Worm (Caenorhabditis elegans): ENCODE data around the gene C40C9.4.

C40C9.4 gene

ce11 chrX:13687111-13687512, 36.2 kb downstream of the C40C9.4 start (continued):
- TF ChIP-seq zag-1 (tag; optimal IDR thresholded peaks at IDR 0.05) = peak; percentile 25
- peak; percentile 66 for TF ChIP-seq sma-9 (GFP tag; optimal IDR thresholded peaks at IDR 0.05)
- no peak for TF ChIP-seq sma-9 (tag; optimal IDR thresholded peaks at IDR 0.05)
- peak; percentile 60 for TF ChIP-seq C34F6.9 (tag; optimal IDR thresholded peaks at IDR 0.05)

ce11 chrX:13687655-13688054, 36.8 kb downstream of the C40C9.4 start, which contains the start of gene adm-2:
Gene adm-2, plus strand, starts transcription at chrX:13687955.
- TF ChIP-seq nhr-21 (tag; optimal IDR thresholded peaks at IDR 0.05) (no peak), crh-2 (tag; optimal IDR thresholded peaks at IDR 0.05) (no peak), elt-1 (tag; optimal IDR thresholded peaks at IDR 0.05) (no peak), ceh-82 (tag; optimal IDR thresholded peaks at IDR 0.05) (no peak), unc-62 (GFP tag; optimal IDR thresholded peaks at IDR 0.05) (no peak), nhr-23 (tag; optimal IDR thresholded peaks at IDR 0.05) (no peak), C34F6.9 (tag; optimal IDR thresholded peaks at IDR 0.05) (no peak), nhr-6 (tag; optimal IDR thresholded peaks at IDR 0.05) (no peak), gmeb-1 (tag; optimal IDR thresholded peaks at IDR 0.05) (no peak), egl-27 (tag; optimal IDR thresholded peaks at IDR 0.05) (no peak), zag-1 (tag; optimal IDR thresholded peaks at IDR 0.05) (no peak)

ce11 chrX:13690333-13690732, 39.4 kb downstream of the C40C9.4 start:
- no peak for TF ChIP-seq elt-3 (tag; optimal IDR thresholded peaks at IDR 0.05)
- TF ChIP-seq Y55F3AM.14 (GFP tag; optimal IDR thresholded peaks at IDR 0.05) = no peak
- no peak for TF ChIP-seq R02D3.7 (tag; optimal IDR thresholded peaks at IDR 0.05)
- no peak for TF ChIP-seq nhr-129 (tag; optimal IDR thresholded peaks at IDR 0.05)
- no peak for TF ChIP-seq aly-2 (tag; optimal IDR thresholded peaks at IDR 0.05)
- no peak for TF ChIP-seq ztf-11 (tag; optimal IDR thresholded peaks at IDR 0.05)
- TF ChIP-seq lin-39 (tag; optimal IDR thresholded peaks at IDR 0.05) = no peak
- TF ChIP-seq snpc-4 (tag; optimal IDR thresholded peaks at IDR 0.05) = peak; percentile 61
- no peak for TF ChIP-seq ceh-82 (tag; optimal IDR thresholded peaks at IDR 0.05)

- no peak for TF ChIP-seq sma-3 (GFP tag; optimal IDR thresholded peaks at IDR 0.05)
- no peak for TF ChIP-seq snpc-4 (tag; optimal IDR thresholded peaks at IDR 0.05)
- TF ChIP-seq R02D3.7 (tag; optimal IDR thresholded peaks at IDR 0.05) = no peak
- no peak for TF ChIP-seq ceh-16 (tag; optimal IDR thresholded peaks at IDR 0.05)
- peak; percentile 31 for TF ChIP-seq lin-11 (tag; optimal IDR thresholded peaks at IDR 0.05)
- peak; percentile 20 for TF ChIP-seq unc-55 (GFP tag; optimal IDR thresholded peaks at IDR 0.05)
- no peak for TF ChIP-seq dmd-4 (tag; optimal IDR thresholded peaks at IDR 0.05)
- TF ChIP-seq skn-1 (tag; optimal IDR thresholded peaks at IDR 0.05) = no peak
- no peak for TF ChIP-seq mdl-1 (tag; optimal IDR thresholded peaks at IDR 0.05)
- no peak for TF ChIP-seq ceh-82 (tag; optimal IDR thresholded peaks at IDR 0.05)
- TF ChIP-seq nhr-10 (tag; optimal IDR thresholded peaks at IDR 0.05) = no peak
Observed at ce11 chrX:13696152-13696551, 45.3 kb downstream of the C40C9.4 start.

- TF ChIP-seq skn-1 (tag; optimal IDR thresholded peaks at IDR 0.05) = no peak
- no peak for TF ChIP-seq ceh-82 (tag; optimal IDR thresholded peaks at IDR 0.05)
- no peak for TF ChIP-seq mdl-1 (tag; optimal IDR thresholded peaks at IDR 0.05)
- TF ChIP-seq nhr-237 (tag; optimal IDR thresholded peaks at IDR 0.05) = no peak
- no peak for TF ChIP-seq lsy-2 (tag; optimal IDR thresholded peaks at IDR 0.05)
- TF ChIP-seq nhr-25 (tag; optimal IDR thresholded peaks at IDR 0.05) = no peak
- TF ChIP-seq nhr-10 (tag; optimal IDR thresholded peaks at IDR 0.05) = no peak
- no peak for TF ChIP-seq ama-1 (optimal IDR thresholded peaks at IDR 0.05)
- no peak for TF ChIP-seq ztf-11 (tag; optimal IDR thresholded peaks at IDR 0.05)
- no peak for TF ChIP-seq sma-3 (GFP tag; optimal IDR thresholded peaks at IDR 0.05)
- no peak for TF ChIP-seq sem-4 (tag; optimal IDR thresholded peaks at IDR 0.05)
- TF ChIP-seq unc-62 (GFP tag; optimal IDR thresholded peaks at IDR 0.05) = no peak
Observed at ce11 chrX:13697520-13697919, 46.6 kb downstream of the C40C9.4 start.

ce11 chrX:13700642-13701233, 49.8 kb downstream of the C40C9.4 start:
- TF ChIP-seq nhr-237 (tag; optimal IDR thresholded peaks at IDR 0.05) = peak; percentile 99
- TF ChIP-seq fos-1 (tag; optimal IDR thresholded peaks at IDR 0.05) = peak; percentile 99
- peak; percentile 100 for TF ChIP-seq egl-27 (tag; optimal IDR thresholded peaks at IDR 0.05)
- peak; percentile 97 for TF ChIP-seq lsy-2 (tag; optimal IDR thresholded peaks at IDR 0.05)
- TF ChIP-seq ama-1 (optimal IDR thresholded peaks at IDR 0.05) = peak; percentile 47
- TF ChIP-seq nhr-23 (tag; optimal IDR thresholded peaks at IDR 0.05) = no peak
- peak; percentile 82 for TF ChIP-seq dmd-4 (tag; optimal IDR thresholded peaks at IDR 0.05)
- TF ChIP-seq ztf-4 (tag; optimal IDR thresholded peaks at IDR 0.05) = peak; percentile 99
- peak; percentile 70 for TF ChIP-seq nhr-11 (tag; optimal IDR thresholded peaks at IDR 0.05)
- peak; percentile 84 for TF ChIP-seq skn-1 (tag; optimal IDR thresholded peaks at IDR 0.05)
- peak; percentile 94 for TF ChIP-seq snpc-4 (tag; optimal IDR thresholded peaks at IDR 0.05)
- peak; percentile 91 for TF ChIP-seq Y55F3AM.14 (GFP tag; optimal IDR thresholded peaks at IDR 0.05)
- peak; percentile 97 for TF ChIP-seq lin-11 (tag; optimal IDR thresholded peaks at IDR 0.05)
- peak; percentile 99 for TF ChIP-seq sem-4 (tag; optimal IDR thresholded peaks at IDR 0.05)
- TF ChIP-seq mdl-1 (tag; optimal IDR thresholded peaks at IDR 0.05) = peak; percentile 93 to 96
- peak; percentile 92 for TF ChIP-seq aly-2 (tag; optimal IDR thresholded peaks at IDR 0.05)
- TF ChIP-seq nhr-25 (tag; optimal IDR thresholded peaks at IDR 0.05) = peak; percentile 99
- TF ChIP-seq C34F6.9 (tag; optimal IDR thresholded peaks at IDR 0.05) = peak; percentile 100
- TF ChIP-seq ceh-82 (tag; optimal IDR thresholded peaks at IDR 0.05) = peak; percentile 99
- TF ChIP-seq ztf-11 (tag; optimal IDR thresholded peaks at IDR 0.05) = peak; percentile 78
- TF ChIP-seq unc-39 (tag; optimal IDR thresholded peaks at IDR 0.05) = peak; percentile 99
- TF ChIP-seq crh-2 (tag; optimal IDR thresholded peaks at IDR 0.05) = peak; percentile 100
- peak; percentile 78 for TF ChIP-seq mbf-1 (tag; optimal IDR thresholded peaks at IDR 0.05)
- TF ChIP-seq unc-62 (GFP tag; optimal IDR thresholded peaks at IDR 0.05) = peak; percentile 97
- TF ChIP-seq elt-1 (tag; optimal IDR thresholded peaks at IDR 0.05) = peak; percentile 80
- peak; percentile 97 for TF ChIP-seq nhr-77 (tag; optimal IDR thresholded peaks at IDR 0.05)

All from whole organism, L2 larva.